Worm (Caenorhabditis elegans): Measurements from ENCODE around the gene Y43F4A.1.
"Not testable (repeated sequence)": the region's sequence is repeated elsewhere in the genome, so short reads cannot be mapped to it uniquely, and the experiment has no call there.

The Y43F4A.1 gene

DNA sequence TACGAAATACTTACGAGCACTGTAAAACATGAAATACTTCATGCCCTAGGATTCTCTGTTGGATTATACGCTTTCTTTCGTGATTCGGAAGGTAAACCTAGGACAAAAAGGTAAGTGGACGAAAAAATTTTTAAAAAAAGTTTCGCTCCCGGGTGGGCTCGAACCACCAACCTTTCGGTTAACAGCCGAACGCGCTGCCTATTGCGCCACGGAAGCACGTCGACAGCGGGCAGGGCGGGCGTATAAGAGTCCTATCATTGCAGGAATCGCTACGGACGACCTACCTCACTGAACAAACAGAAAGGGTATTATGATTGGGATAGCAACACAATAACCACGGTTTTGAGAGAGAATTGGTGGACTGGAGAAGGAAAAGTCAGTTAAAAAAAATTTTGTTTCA lies 2.1 kb downstream of the Y43F4A.1 start (continued):
- TF ChIP-seq unc-3 (GFP tag; conservative IDR thresholded peaks at IDR 0.05) = 0 out of 2 replicates have a peak, but pooled peaks have one; percentile 11
- no peak for TF ChIP-seq unc-3 (tag; optimal IDR thresholded peaks at IDR 0.05)
- TF ChIP-seq elt-2 (tag; optimal IDR thresholded peaks at IDR 0.05) = peak; percentile 64
- no peak for TF ChIP-seq unc-55 (GFP tag; optimal IDR thresholded peaks at IDR 0.05)
- TF ChIP-seq K02D7.2 (tag; optimal IDR thresholded peaks at IDR 0.05) = peak; percentile 60
- peak; percentile 20 for TF ChIP-seq pat-9 (tag; optimal IDR thresholded peaks at IDR 0.05)
- TF ChIP-seq rnt-1 (tag; optimal IDR thresholded peaks at IDR 0.05) = peak; percentile 6
- peak; percentile 24 for TF ChIP-seq sox-4 (tag; optimal IDR thresholded peaks at IDR 0.05)
- TF ChIP-seq zip-5 (tag; optimal IDR thresholded peaks at IDR 0.05) = no peak
- TF ChIP-seq ztf-16 (tag; optimal IDR thresholded peaks at IDR 0.05) = peak; percentile 26
- peak; percentile 25 for TF ChIP-seq sdc-2 (tag; optimal IDR thresholded peaks at IDR 0.05)
- TF ChIP-seq tbx-2 (tag; optimal IDR thresholded peaks at IDR 0.05) = peak; percentile 5
- no peak for TF ChIP-seq ama-1 (optimal IDR thresholded peaks at IDR 0.05)
- peak; percentile 9 for TF ChIP-seq lin-11 (tag; optimal IDR thresholded peaks at IDR 0.05)
- peak; percentile 24 for TF ChIP-seq ref-2 (tag; optimal IDR thresholded peaks at IDR 0.05)

DNA sequence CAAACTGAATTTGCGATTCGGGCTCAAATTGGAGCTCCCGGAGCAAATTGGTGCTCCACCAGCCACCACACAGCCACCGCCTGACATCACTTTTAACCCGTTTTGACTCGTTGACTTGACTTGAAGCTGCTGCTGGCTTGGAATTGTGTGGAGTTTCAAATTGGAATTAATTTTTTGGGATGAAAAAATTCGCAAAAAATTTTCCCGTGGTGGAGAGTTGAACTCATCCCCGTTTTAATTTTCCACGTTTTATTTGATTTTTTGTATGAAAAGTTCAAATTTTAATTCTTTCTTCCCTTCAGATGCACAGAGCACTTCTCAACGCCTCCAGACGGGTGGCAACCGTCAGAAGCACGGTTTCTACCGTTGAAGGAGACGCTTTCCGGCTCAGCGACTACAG lies 22.4 kb downstream of the Y43F4A.1 start, which contains the start of gene Y43F4A.4:
Y43F4A.4 (plus strand) TSS at position 301 of the 400 bp plus-strand sequence.
- TF ChIP-seq ahr-1, dve-1, pat-9 (tag; optimal IDR thresholded peaks at IDR 0.05): not testable (repeated sequence)

DNA sequence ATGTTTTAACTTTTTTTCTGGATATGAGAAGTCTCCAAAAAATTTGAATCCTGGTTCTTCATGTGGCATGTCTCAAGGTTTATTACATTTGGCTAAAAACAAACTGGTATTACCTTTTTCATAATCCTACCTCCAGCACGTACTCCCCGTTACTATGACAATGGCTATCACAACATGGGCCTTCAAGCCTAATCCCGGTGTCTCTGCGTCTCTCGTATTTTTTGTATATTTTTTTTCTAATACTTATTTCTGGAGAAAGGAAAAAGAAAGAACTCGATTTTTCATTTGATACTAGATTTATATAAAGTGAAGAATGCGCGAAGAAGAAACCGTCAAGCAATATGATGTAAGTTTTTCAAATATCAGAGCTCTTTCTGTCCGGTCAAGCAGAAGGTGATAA lies 23.4 kb downstream of the Y43F4A.1 start, which contains the start of gene anoh-1:
anoh-1 (plus strand) TSS at position 301 of the 400 bp plus-strand sequence.
- TF ChIP-seq nfya-1 (tag; optimal IDR thresholded peaks at IDR 0.05) (no peak), nhr-11 (tag; optimal IDR thresholded peaks at IDR 0.05) (no peak), madf-2 (tag; optimal IDR thresholded peaks at IDR 0.05) (no peak), npax-4 (tag; optimal IDR thresholded peaks at IDR 0.05) (no peak), ets-4 (tag; optimal IDR thresholded peaks at IDR 0.05) (no peak), fkh-10 (GFP tag; optimal IDR thresholded peaks at IDR 0.05) (no peak), C38D4.7 (GFP tag; optimal IDR thresholded peaks at IDR 0.05) (no peak)

DNA sequence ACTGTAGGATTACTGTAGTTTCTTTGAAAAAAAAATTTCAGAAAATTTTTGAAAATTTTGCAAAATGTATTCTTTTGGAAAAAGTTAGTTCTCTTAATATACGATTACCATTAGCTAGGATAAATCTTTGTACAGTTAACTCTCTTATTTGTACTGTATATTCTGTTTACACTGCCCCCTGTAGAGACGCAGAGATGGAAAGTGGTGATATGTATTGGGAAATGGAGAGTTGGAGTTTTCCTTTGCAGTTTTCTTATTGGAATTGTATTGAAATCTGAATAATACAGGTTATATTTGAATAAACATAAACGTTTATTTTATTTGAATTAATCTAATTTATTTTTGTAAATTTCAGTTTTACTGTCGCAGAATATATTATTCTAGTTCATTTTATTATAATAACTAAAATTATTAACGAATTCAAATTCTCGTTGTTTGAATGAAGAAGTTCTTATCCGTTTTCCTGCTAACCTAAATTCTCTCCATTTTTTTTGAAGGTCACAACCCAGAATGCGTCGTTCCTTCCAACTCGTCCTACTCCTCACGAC lies 31.4 kb downstream of the Y43F4A.1 start, which contains the start of gene F56A8.9:
F56A8.9 (plus strand) TSS at position 498 of the 548 bp plus-strand sequence.
- TF ChIP-seq gmeb-2 (tag; optimal IDR thresholded peaks at IDR 0.05) (no peak), ceh-9 (tag; optimal IDR thresholded peaks at IDR 0.05) (no peak), lin-11 (tag; optimal IDR thresholded peaks at IDR 0.05) (no peak), ceh-24 (tag; optimal IDR thresholded peaks at IDR 0.05) (no peak), hlh-15 (tag; optimal IDR thresholded peaks at IDR 0.05) (no peak), pag-3 (tag; optimal IDR thresholded peaks at IDR 0.05; ENCODE audit: borderline replicate concordance) (no peak)

DNA sequence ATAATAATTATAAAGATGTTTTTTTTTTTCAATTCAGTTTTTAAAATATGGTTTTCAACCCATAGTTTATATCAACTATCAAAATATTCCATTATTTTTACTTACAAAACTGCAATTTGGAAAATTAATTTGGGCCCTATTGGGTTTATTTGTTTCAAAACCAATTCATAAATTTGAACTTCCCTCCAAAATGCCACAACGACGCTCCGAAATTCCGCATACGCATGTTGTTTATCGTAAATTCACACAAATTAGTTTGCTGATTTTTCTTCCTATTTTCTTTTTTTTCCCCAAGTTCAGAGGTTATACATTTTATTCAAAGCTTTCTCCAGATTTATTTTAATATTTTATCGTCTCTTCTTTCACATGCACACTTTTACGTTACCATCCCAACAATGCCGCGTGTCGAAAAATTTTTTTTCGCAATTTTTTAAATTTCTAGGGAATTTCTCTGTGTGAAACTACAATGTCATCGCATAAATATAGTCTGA lies 33.6 kb downstream of the Y43F4A.1 start, which contains the start of gene F56A8.3:
F56A8.3 (plus strand) TSS at position 441 of the 491 bp plus-strand sequence.
- TF ChIP-seq K02D7.2 (tag; optimal IDR thresholded peaks at IDR 0.05) (peak; percentile 8), nfya-1 (tag; optimal IDR thresholded peaks at IDR 0.05) (peak; percentile 30), pros-1 (tag; optimal IDR thresholded peaks at IDR 0.05) (no peak)

DNA sequence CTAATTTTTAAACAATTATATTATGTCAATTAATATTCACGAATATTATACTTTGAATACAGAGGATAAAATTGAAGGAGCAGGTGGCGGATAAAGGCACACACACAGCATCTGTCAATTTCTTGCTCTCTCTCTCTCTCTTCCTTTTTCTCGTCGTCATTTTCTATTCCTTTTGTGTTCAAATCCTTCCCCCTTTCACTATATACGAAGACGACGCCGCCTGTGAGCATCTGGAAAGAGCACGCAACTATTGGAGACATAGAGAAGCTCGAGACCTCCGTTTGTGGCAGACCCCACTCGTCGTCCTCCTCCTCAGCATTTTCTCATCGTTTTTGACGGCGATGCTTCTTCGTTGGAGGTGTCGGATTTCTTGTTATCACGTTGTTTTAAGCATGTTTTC lies 35.3 kb downstream of the Y43F4A.1 start:
- TF ChIP-seq mec-3 (tag; optimal IDR thresholded peaks at IDR 0.05; ENCODE audit: borderline replicate concordance) (no peak), nfya-1 (tag; optimal IDR thresholded peaks at IDR 0.05) (peak; percentile 41), tbx-2 (tag; optimal IDR thresholded peaks at IDR 0.05) (no peak), ceh-31 (tag; optimal IDR thresholded peaks at IDR 0.05) (peak; percentile 71), nhr-11 (tag; optimal IDR thresholded peaks at IDR 0.05) (no peak), unc-55 (GFP tag; optimal IDR thresholded peaks at IDR 0.05) (peak; percentile 1), hlh-8 (tag; optimal IDR thresholded peaks at IDR 0.05) (no peak), dve-1 (tag; optimal IDR thresholded peaks at IDR 0.05) (no peak), ceh-19 (GFP tag; optimal IDR thresholded peaks at IDR 0.05) (peak; percentile 63), unc-42 (tag; optimal IDR thresholded peaks at IDR 0.05) (peak; percentile 65), ref-2 (tag; optimal IDR thresholded peaks at IDR 0.05) (peak; percentile 51), lim-6 (tag; optimal IDR thresholded peaks at IDR 0.05) (no peak), ceh-34 (tag; optimal IDR thresholded peaks at IDR 0.05) (peak; percentile 67)
